Fruit fly (Drosophila melanogaster): Measurements from ENCODE around the gene Srp72.

The Srp72 gene

DNA sequence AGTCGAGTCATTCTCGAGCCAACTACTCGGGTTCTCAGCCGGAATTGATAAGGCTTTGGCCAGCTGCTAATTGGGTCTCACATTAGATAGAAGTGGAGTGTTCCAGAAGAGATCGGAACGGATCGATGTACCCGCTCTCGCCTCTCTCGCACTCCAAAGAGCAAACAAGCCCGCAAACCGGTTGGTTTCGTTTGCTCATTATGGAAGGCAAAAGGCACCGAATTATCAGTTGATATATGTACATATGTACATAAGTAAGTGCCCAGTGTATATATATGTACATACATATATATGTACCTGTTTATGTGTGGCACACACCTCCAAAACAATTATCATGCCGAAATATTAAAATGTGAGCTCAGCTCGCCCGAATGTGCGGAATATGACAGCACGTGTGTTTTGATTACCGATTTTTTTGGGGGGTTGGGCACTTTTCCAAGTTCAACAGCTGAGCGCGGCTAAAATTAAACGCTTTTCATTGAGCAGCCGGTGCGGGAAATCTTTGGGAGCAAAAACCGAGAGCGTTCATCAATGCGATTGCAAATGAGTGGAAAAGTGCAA is 32.7 kb upstream of the Srp72 start:
- TF ChIP-seq Eip93F (GFP tag; optimal IDR thresholded peaks at IDR 0.05) (peak; percentile 38), CG8119 (GFP tag; IDR thresholded peaks at IDR 0.05) (peak; percentile 29; the same call in 1 of the 3 replicates), salr (GFP tag; optimal IDR thresholded peaks at IDR 0.05) (no peak), CG6163 (GFP tag; IDR thresholded peaks at IDR 0.05) (peak; percentile 24; the same call in 1 of the 3 replicates), cyc (GFP tag; optimal IDR thresholded peaks at IDR 0.05) (no peak), fkh (GFP tag; optimal IDR thresholded peaks at IDR 0.05) (peak; percentile 95)

DNA sequence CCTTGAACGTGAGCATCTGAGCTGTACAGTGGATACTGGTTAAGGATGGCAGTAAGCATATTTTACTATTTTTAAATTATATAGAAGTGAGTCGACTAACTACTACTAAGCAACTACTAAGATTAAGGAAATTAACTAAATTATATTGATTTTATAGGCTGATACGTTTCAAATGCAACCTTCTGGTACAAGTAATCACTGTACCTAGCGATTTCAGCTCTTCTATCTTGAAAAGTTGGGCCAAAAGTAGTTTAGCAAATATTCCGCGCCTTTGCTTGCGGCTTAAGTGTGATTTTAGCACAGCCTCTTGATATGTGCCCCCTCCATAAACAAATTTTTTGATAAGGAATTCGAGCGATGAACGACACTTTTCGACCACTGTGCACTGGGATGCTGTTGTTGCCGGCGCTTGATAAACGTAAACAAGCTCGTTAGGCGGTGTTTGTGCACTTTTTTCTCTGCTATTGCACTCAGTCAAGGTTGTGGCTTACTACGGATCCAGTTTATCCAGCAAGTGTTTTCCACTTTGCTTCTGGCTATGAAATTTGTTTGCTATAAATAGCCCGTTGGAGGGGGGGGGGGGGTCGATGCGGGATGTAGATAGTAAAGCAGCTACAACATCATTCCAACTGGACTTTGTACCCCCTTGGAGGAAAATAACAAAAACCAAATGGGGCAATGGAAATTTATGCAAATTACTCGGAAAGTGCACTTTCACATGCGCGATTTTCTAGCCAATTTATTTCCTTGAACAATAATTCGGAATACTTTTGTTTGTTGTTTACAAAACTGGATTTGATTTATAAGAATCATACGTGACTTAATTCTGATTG is 32.0 kb upstream of the Srp72 start:
- TF ChIP-seq lz (GFP tag; optimal IDR thresholded peaks at IDR 0.05) (peak; percentile 65), CG7368 (GFP tag; optimal IDR thresholded peaks at IDR 0.05) (peak; percentile 74), CG8119 (GFP tag; IDR thresholded peaks at IDR 0.05) (peak; percentile 65), fkh (GFP tag; optimal IDR thresholded peaks at IDR 0.05) (peak; percentile 54), salr (GFP tag; optimal IDR thresholded peaks at IDR 0.05) (peak in 1 of 2 experiments; percentile 65), ss (GFP tag; optimal IDR thresholded peaks at IDR 0.05) (peak; percentile 89), pdm3 (GFP tag; optimal IDR thresholded peaks at IDR 0.05) (peak; percentile 82), CG9139 (GFP tag; optimal IDR thresholded peaks at IDR 0.05) (peak; percentile 93), Hr4 (GFP tag; optimal IDR thresholded peaks at IDR 0.05) (peak; percentile 84), dsx (GFP tag; optimal IDR thresholded peaks at IDR 0.05; ENCODE audit: poor library complexity, severe bottlenecking) (peak; percentile 6), eg (GFP tag; IDR thresholded peaks at IDR 0.05) (peak; percentile 86), CG6808 (GFP tag; optimal IDR thresholded peaks at IDR 0.05) (peak; percentile 88), net (GFP tag; optimal IDR thresholded peaks at IDR 0.05) (peak; percentile 54), CG34406 (GFP tag; optimal IDR thresholded peaks at IDR 0.05) (peak; percentile 67), vri (GFP tag; optimal IDR thresholded peaks at IDR 0.05) (no peak), OdsH (GFP tag; optimal IDR thresholded peaks at IDR 0.05) (peak; percentile 79), CG8319 (GFP tag; optimal IDR thresholded peaks at IDR 0.05) (peak; percentile 61), CG16779 (tag; optimal IDR thresholded peaks at IDR 0.05) (peak; percentile 78), dac (GFP tag; optimal IDR thresholded peaks at IDR 0.05) (peak; percentile 46), Eip75B (GFP tag; optimal IDR thresholded peaks at IDR 0.05) (peak; percentile 65), cyc (GFP tag; optimal IDR thresholded peaks at IDR 0.05) (peak; percentile 67), CG10631 (GFP tag; optimal IDR thresholded peaks at IDR 0.05) (peak; percentile 72), Gug (GFP tag; IDR thresholded peaks at IDR 0.05) (peak; percentile 79), CG6276 (GFP tag; optimal IDR thresholded peaks at IDR 0.05) (peak; percentile 88), acj6 (GFP tag; optimal IDR thresholded peaks at IDR 0.05) (peak; percentile 73), Sox102F (GFP tag; optimal IDR thresholded peaks at IDR 0.05) (peak; percentile 64), CG6854 (GFP tag; optimal IDR thresholded peaks at IDR 0.05) (peak; percentile 36), Lpt (GFP tag; optimal IDR thresholded peaks at IDR 0.05) (peak; percentile 55), Blimp-1 (GFP tag; optimal IDR thresholded peaks at IDR 0.05) (no peak), Hr38 (GFP tag; optimal IDR thresholded peaks at IDR 0.05) (no peak), esn (GFP tag; optimal IDR thresholded peaks at IDR 0.05) (peak; percentile 72), Ets21C (GFP tag; optimal IDR thresholded peaks at IDR 0.05) (peak; percentile 51), CG3919 (GFP tag; optimal IDR thresholded peaks at IDR 0.05) (peak; percentile 81), fd85E (GFP tag; optimal IDR thresholded peaks at IDR 0.05) (no peak), Ets96B (tag; optimal IDR thresholded peaks at IDR 0.05) (peak; percentile 52), CG11294 (GFP tag; IDR thresholded peaks at IDR 0.05) (peak; percentile 74), CG11762 (GFP tag; optimal IDR thresholded peaks at IDR 0.05; ENCODE audit: insufficient read depth) (peak; percentile 65), CG3032 (tag; optimal IDR thresholded peaks at IDR 0.05) (peak; percentile 60), Sox14 (GFP tag; optimal IDR thresholded peaks at IDR 0.05) (peak; percentile 70), Smox (GFP tag; optimal IDR thresholded peaks at IDR 0.05) (peak; percentile 75), svp (GFP tag) (peak; percentile 86), Eip78C (GFP tag) (peak; percentile 89), achi (GFP tag; optimal IDR thresholded peaks at IDR 0.05) (peak; percentile 81), CG31627 (GFP tag; optimal IDR thresholded peaks at IDR 0.05) (peak; percentile 66), topi (GFP tag; optimal IDR thresholded peaks at IDR 0.05) (peak; percentile 56)
